Fruit fly (Drosophila melanogaster): ENCODE measurements around the gene Peritrophin-15b.

DNA sequence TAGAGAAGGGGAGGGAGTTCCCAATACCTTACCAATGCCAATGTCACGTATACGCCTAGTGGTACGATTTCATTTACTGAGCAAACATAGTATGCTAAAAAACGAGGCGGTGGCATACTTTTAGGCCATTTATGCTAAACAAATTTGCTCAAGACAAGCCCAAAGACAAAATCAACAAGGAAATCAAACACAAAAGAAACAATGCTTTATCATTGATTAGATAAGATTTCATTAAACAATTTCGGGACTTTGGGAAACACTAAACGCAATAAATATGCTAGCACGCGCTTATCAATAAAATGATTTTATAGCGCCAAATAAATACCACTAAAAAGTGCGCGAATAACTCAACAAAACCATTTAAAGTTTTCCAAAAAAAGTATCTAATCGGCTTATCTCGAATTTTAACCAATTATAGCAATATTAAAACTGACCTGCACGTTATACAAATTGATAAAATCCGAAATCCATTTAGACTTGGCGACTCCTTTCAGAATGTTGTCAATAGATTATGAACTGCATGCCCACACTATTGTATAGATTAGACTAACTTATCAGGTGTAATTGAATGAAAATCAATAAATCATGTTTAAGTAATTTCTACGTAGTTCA, 44.1 kb downstream of the Peritrophin-15b start:
- no peak for TF ChIP-seq cyc (GFP tag; optimal IDR thresholded peaks at IDR 0.05)
- no peak for TF ChIP-seq topi (GFP tag; optimal IDR thresholded peaks at IDR 0.05)
- no peak for TF ChIP-seq CG32006 (GFP tag; optimal IDR thresholded peaks at IDR 0.05)
- no peak for TF ChIP-seq CG16779 (tag; optimal IDR thresholded peaks at IDR 0.05)
- TF ChIP-seq Eip75B (GFP tag; optimal IDR thresholded peaks at IDR 0.05): no peak
- TF ChIP-seq CG3032 (tag; optimal IDR thresholded peaks at IDR 0.05): no peak
- TF ChIP-seq CG6276 (GFP tag; optimal IDR thresholded peaks at IDR 0.05): no peak
- TF ChIP-seq Gug (GFP tag; IDR thresholded peaks at IDR 0.05): no peak
- TF ChIP-seq Hr4 (GFP tag; optimal IDR thresholded peaks at IDR 0.05): no peak
- TF ChIP-seq Sox14 (GFP tag; optimal IDR thresholded peaks at IDR 0.05): no peak

All from whole organism, prepupa.